Fruit fly (Drosophila melanogaster) whole organism, embryonic: ENCODE data around the gene Megf8.

Experiments
- ATbp ChIP-seq: fragments of 200-800 bp; sonication (Bioruptor generic); optimal IDR thresholded peaks from 2 replicates; lab custom pipeline; 2017; ENCODE audit warnings: missing biosample characterization, mild to moderate bottlenecking, missing genetic modification characterization, missing genetic modification reagents
- Atf-2 ChIP-seq: fragments of 200-800 bp; sonication (Bioruptor generic); optimal IDR thresholded peaks from 2 replicates; lab custom pipeline; 2016; ENCODE audit warnings: missing biosample characterization, missing genetic modification characterization
- BEAF-32 ChIP-seq: fragments of 200-800 bp; sonication (Bioruptor generic); optimal IDR thresholded peaks from 3 replicates; lab custom pipeline; 2017; ENCODE audit warnings: missing biosample characterization, missing genetic modification characterization, mild to moderate bottlenecking, moderate library complexity, missing genetic modification reagents
- CG10959 ChIP-seq: fragments of 200-800 bp; sonication (Bioruptor generic); IDR thresholded peaks from 2 replicates; pipeline ENCODE4 v1.3.6; 2022; ENCODE audit warnings: missing biosample characterization, missing genetic modification characterization
- CG11560 ChIP-seq: fragments of 200-800 bp; sonication (Bioruptor generic); IDR thresholded peaks from 3 replicates; pipeline ENCODE4 v1.3.6; 2022; ENCODE audit warnings: missing biosample characterization, missing genetic modification characterization
- CG12744 ChIP-seq: fragments of 200-800 bp; sonication (Bioruptor generic); optimal IDR thresholded peaks from 2 replicates; lab custom pipeline; 2016; ENCODE audit warnings: missing biosample characterization, missing genetic modification characterization
- CG12942 ChIP-seq: fragments of 200-800 bp; sonication (Bioruptor generic); optimal IDR thresholded peaks from 3 replicates; lab custom pipeline; 2016; ENCODE audit warnings: missing biosample characterization, missing genetic modification characterization
- CG14441 ChIP-seq: fragments of 200-800 bp; sonication (Bioruptor generic); IDR thresholded peaks from 2 replicates; pipeline ENCODE4 v1.3.6; 2022; ENCODE audit warnings: missing biosample characterization, missing genetic modification characterization
- CG14860 ChIP-seq: fragments of 200-800 bp; sonication (Bioruptor generic); IDR thresholded peaks from 3 replicates; pipeline ENCODE4 v1.3.6; 2022; ENCODE audit warnings: missing biosample characterization, missing genetic modification characterization; ENCODE audit not compliant: partially characterized antibody
- CG15479 ChIP-seq: fragments of 200-800 bp; sonication (Bioruptor generic); optimal IDR thresholded peaks from 3 replicates; lab custom pipeline; 2019; ENCODE audit warnings: missing biosample characterization, mild to moderate bottlenecking, missing genetic modification characterization, moderate library complexity
- CG15514 ChIP-seq: fragments of 200-800 bp; sonication (Bioruptor generic); optimal IDR thresholded peaks from 3 replicates; lab custom pipeline; 2017; ENCODE audit warnings: missing biosample characterization, missing genetic modification characterization, mild to moderate bottlenecking, moderate library complexity, missing genetic modification reagents
- CG2199 ChIP-seq: fragments of 200-800 bp; sonication (Bioruptor generic); IDR thresholded peaks from 3 replicates; pipeline ENCODE4 v1.3.6; 2022; ENCODE audit warnings: missing biosample characterization, missing genetic modification characterization
- CG2889 ChIP-seq: fragments of 200-800 bp; sonication (Bioruptor generic); IDR thresholded peaks from 3 replicates; pipeline ENCODE4 v1.3.6; 2022; ENCODE audit warnings: missing biosample characterization, missing genetic modification characterization
- CG33213 ChIP-seq: fragments of 200-800 bp; sonication (Bioruptor generic); optimal IDR thresholded peaks from 3 replicates; lab custom pipeline; 2016; ENCODE audit warnings: missing biosample characterization, missing genetic modification characterization
- CG4617 ChIP-seq: fragments of 200-800 bp; sonication (Bioruptor generic); optimal IDR thresholded peaks from 3 replicates; lab custom pipeline; 2016; ENCODE audit warnings: missing biosample characterization, missing genetic modification characterization, borderline replicate concordance
- CG5953 ChIP-seq: fragments of 200-800 bp; sonication (Bioruptor generic); IDR thresholded peaks from 2 replicates; pipeline ENCODE4 v1.3.6; 2022; ENCODE audit warnings: missing biosample characterization, missing genetic modification characterization
- CG7372 ChIP-seq: fragments of 200-800 bp; sonication (Bioruptor generic); IDR thresholded peaks from 2 replicates; pipeline ENCODE4 v1.3.6; 2022; ENCODE audit warnings: missing biosample characterization, missing genetic modification characterization
- CG8478 ChIP-seq: fragments of >200 bp; optimal IDR thresholded peaks from 2 replicates; lab custom pipeline; 2018
- CHES-1-like ChIP-seq: fragments of 200-800 bp; sonication (Bioruptor generic); optimal IDR thresholded peaks from 2 replicates; lab custom pipeline; 2016; ENCODE audit warnings: missing biosample characterization, missing genetic modification characterization
- CoRest ChIP-seq: fragments of 200-800 bp; sonication (Bioruptor generic); optimal IDR thresholded peaks from 3 replicates; lab custom pipeline; 2018; ENCODE audit warnings: missing biosample characterization, mild to moderate bottlenecking, missing genetic modification characterization, moderate library complexity
- E2f1 ChIP-seq: fragments of 200-800 bp; sonication (Bioruptor generic); IDR thresholded peaks from 2 replicates; pipeline ENCODE4 v1.3.6; 2022; ENCODE audit warnings: missing biosample characterization, missing genetic modification characterization
- ERR ChIP-seq: fragments of 200-800 bp; sonication (Bioruptor generic); optimal IDR thresholded peaks from 2 replicates; lab custom pipeline; 2016; ENCODE audit warnings: missing biosample characterization, missing genetic modification characterization
- Hmr ChIP-seq: fragments of 200-800 bp; sonication (Bioruptor generic); optimal IDR thresholded peaks from 3 replicates; lab custom pipeline; 2017; ENCODE audit warnings: mild to moderate bottlenecking, missing biosample characterization, missing genetic modification reagents, missing genetic modification characterization
- Myb ChIP-seq: fragments of 200-800 bp; sonication (Bioruptor generic); optimal IDR thresholded peaks from 2 replicates; lab custom pipeline; 2016; ENCODE audit warnings: missing biosample characterization, missing genetic modification characterization
- Pdp1 ChIP-seq, 2 experiments: fragments of 200-800 bp; sonication (Bioruptor generic); optimal IDR thresholded peaks; 3 replicates each; lab custom pipeline; 2016; ENCODE audit warnings: missing biosample characterization in 2 of 2, missing genetic modification characterization in 2 of 2, mild to moderate bottlenecking in 1 of 2, moderate library complexity in 1 of 2
- Sin3A ChIP-seq: fragments of >200 bp; optimal IDR thresholded peaks from 2 replicates; lab custom pipeline; 2018
- Sry-δ ChIP-seq: fragments of 200-800 bp; sonication (Bioruptor generic); optimal IDR thresholded peaks from 2 replicates; lab custom pipeline; 2016; ENCODE audit warnings: missing biosample characterization, missing genetic modification characterization
- abd-A ChIP-seq: fragments of 200-800 bp; sonication (Bioruptor generic); optimal IDR thresholded peaks from 3 replicates; lab custom pipeline; 2019; ENCODE audit warnings: missing biosample characterization, mild to moderate bottlenecking, missing genetic modification characterization, moderate library complexity
- caup ChIP-seq: fragments of 200-800 bp; sonication (Bioruptor generic); optimal IDR thresholded peaks from 3 replicates; lab custom pipeline; 2017; ENCODE audit warnings: missing biosample characterization, mild to moderate bottlenecking, missing genetic modification characterization, moderate library complexity; ENCODE audit not compliant: severe bottlenecking
- dati ChIP-seq: fragments of 200-800 bp; sonication (Bioruptor generic); IDR thresholded peaks from 2 replicates; pipeline ENCODE4 v1.3.6; 2022; ENCODE audit warnings: missing biosample characterization, missing genetic modification characterization
- gcm ChIP-seq: fragments of 200-800 bp; sonication (Bioruptor generic); optimal IDR thresholded peaks from 2 replicates; lab custom pipeline; 2019; ENCODE audit warnings: missing biosample characterization, mild to moderate bottlenecking, missing genetic modification characterization, moderate library complexity
- gfzf ChIP-seq: fragments of 200-800 bp; sonication (Bioruptor generic); optimal IDR thresholded peaks from 2 replicates; lab custom pipeline; 2016; ENCODE audit warnings: missing biosample characterization, mild to moderate bottlenecking, missing genetic modification characterization, moderate library complexity
- ind ChIP-seq: fragments of 200-800 bp; sonication (Bioruptor generic); optimal IDR thresholded peaks from 3 replicates; lab custom pipeline; 2016; ENCODE audit warnings: missing biosample characterization, missing genetic modification characterization
- knrl ChIP-seq: fragments of 200-800 bp; sonication (Bioruptor generic); IDR thresholded peaks from 3 replicates; pipeline ENCODE4 v1.3.6; 2022; ENCODE audit warnings: missing biosample characterization, missing genetic modification characterization; ENCODE audit not compliant: partially characterized antibody
- nerfin-2 ChIP-seq: fragments of 200-800 bp; sonication (Bioruptor generic); IDR thresholded peaks from 2 replicates; pipeline ENCODE4 v1.3.6; 2022; ENCODE audit warnings: missing biosample characterization, missing genetic modification characterization; ENCODE audit not compliant: partially characterized antibody
- nom ChIP-seq: fragments of 200-800 bp; sonication (Bioruptor generic); optimal IDR thresholded peaks from 2 replicates; lab custom pipeline; 2017; ENCODE audit warnings: missing biosample characterization, missing genetic modification characterization, mild to moderate bottlenecking, moderate library complexity, missing genetic modification reagents
- salm ChIP-seq: fragments of 200-800 bp; sonication (Bioruptor generic); optimal IDR thresholded peaks from 2 replicates; lab custom pipeline; 2018; ENCODE audit warnings: missing biosample characterization, mild to moderate bottlenecking, missing genetic modification characterization
- sr ChIP-seq: fragments of 200-800 bp; sonication (Bioruptor generic); IDR thresholded peaks from 3 replicates; pipeline ENCODE4 v1.3.6; 2022; ENCODE audit warnings: missing biosample characterization, missing genetic modification characterization
- ssp ChIP-seq: fragments of 200-800 bp; sonication (Bioruptor generic); IDR thresholded peaks from 2 replicates; pipeline ENCODE4 v1.3.6; 2022; ENCODE audit warnings: missing biosample characterization, missing genetic modification characterization
- tap ChIP-seq: fragments of 200-800 bp; optimal IDR thresholded peaks from 3 replicates; lab custom pipeline; 2019; ENCODE audit warnings: missing biosample characterization, mild to moderate bottlenecking, missing genetic modification characterization, moderate library complexity
- twi ChIP-seq: fragments of 200-800 bp; optimal IDR thresholded peaks from 2 replicates; lab custom pipeline; 2019; ENCODE audit warnings: missing biosample characterization, mild to moderate bottlenecking, missing genetic modification characterization, moderate library complexity

Gene Megf8

dm6 chr2L:7998655-7999054 lies 44.6 kb upstream of the Megf8 start, which contains the start of gene Sirup (continued):
- no peak for TF ChIP-seq CG2889 (GFP tag; lab: Robert Waterston, UW)
- peak; percentile 62 for TF ChIP-seq CG33213 (GFP tag; lab: Kevin White, UChicago)
- TF ChIP-seq E2f1 (GFP tag; lab: Robert Waterston, UW): peak; percentile 29; the same call in 1 of the 2 replicates
- peak; percentile 58 for TF ChIP-seq nom
- TF ChIP-seq nerfin-2: peak; percentile 38; the same call in 1 of the 2 replicates
- TF ChIP-seq Pdp1 (GFP tag; optimal IDR thresholded peaks at IDR 0.05; lab: Kevin White, UChicago): peak in 1 of 2 experiments; percentile 74
- TF ChIP-seq Sry-δ (GFP tag; lab: Kevin White, UChicago): peak; percentile 60
- peak; percentile 55 for TF ChIP-seq Sin3A (lab: Kevin White, UChicago)
- peak; percentile 91 for TF ChIP-seq gfzf
- TF ChIP-seq Hmr: peak; percentile 56
- no peak for TF ChIP-seq CG12942 (GFP tag; lab: Kevin White, UChicago)
- no peak for TF ChIP-seq caup (GFP tag; lab: Kevin White, UChicago)
- peak; percentile 18 for TF ChIP-seq CG8478
- peak; percentile 37 for TF ChIP-seq CG15479 (GFP tag; lab: Kevin White, UChicago)
- TF ChIP-seq CoRest: peak; percentile 32
- TF ChIP-seq ATbp (GFP tag; lab: Kevin White, UChicago): no peak
- peak; percentile 3 for TF ChIP-seq CG4617 (GFP tag; lab: Kevin White, UChicago)
- no peak for TF ChIP-seq CG12744 (GFP tag; lab: Kevin White, UChicago)
- peak; percentile 98 for TF ChIP-seq Myb
- peak; percentile 3 for TF ChIP-seq gcm (GFP tag; lab: Kevin White, UChicago)
- no peak for TF ChIP-seq Atf-2
- TF ChIP-seq tap (tag; lab: Kevin White, UChicago): no peak
- TF ChIP-seq CHES-1-like (GFP tag; lab: Kevin White, UChicago): peak; percentile 7
- TF ChIP-seq ind: no peak
- TF ChIP-seq sr (GFP tag; lab: Robert Waterston, UW): 0 out of 3 replicates have a peak, but pooled peaks have one; percentile 15
- peak; percentile 80 for TF ChIP-seq CG15514 (GFP tag; lab: Kevin White, UChicago)
- peak; percentile 8 for TF ChIP-seq ERR (GFP tag; lab: Kevin White, UChicago)
- peak; percentile 19; the same call in 1 of the 2 replicates for TF ChIP-seq ssp (GFP tag; lab: Robert Waterston, UW)
- peak; percentile 45 for TF ChIP-seq BEAF-32 (GFP tag; lab: Kevin White, UChicago)
- peak; percentile 77 for TF ChIP-seq abd-A (tag; lab: Kevin White, UChicago)
- 0 out of 2 replicates have a peak, but pooled peaks have one; percentile 28 for TF ChIP-seq CG10959 (GFP tag; lab: Robert Waterston, UW)
- no peak for TF ChIP-seq CG14860
- TF ChIP-seq dati (GFP tag; lab: Robert Waterston, UW): no peak
- TF ChIP-seq CG7372 (GFP tag; lab: Robert Waterston, UW): peak; percentile 40; the same call in 1 of the 2 replicates
- peak; percentile 83 for TF ChIP-seq twi (tag; lab: Kevin White, UChicago)
- no peak for TF ChIP-seq CG5953 (GFP tag; lab: Robert Waterston, UW)
- TF ChIP-seq CG2199 (GFP tag; lab: Robert Waterston, UW): peak; percentile 89
- peak; percentile 70; the same call in 2 of the 3 replicates for TF ChIP-seq CG11560
- peak; percentile 47; the same call in 1 of the 3 replicates for TF ChIP-seq knrl (GFP tag; lab: Robert Waterston, UW)
- 0 out of 2 replicates have a peak, but pooled peaks have one; percentile 9 for TF ChIP-seq CG14441 (GFP tag; lab: Robert Waterston, UW)
- TF ChIP-seq salm (tag; lab: Kevin White, UChicago): no peak
- TF ChIP-seq, all 482 proteins: peak for 105
